Worm (Caenorhabditis elegans) whole organism, L1 larva: ENCODE results near the gene krr-1.

ENCODE experiments used
- ama-1 ChIP-seq: fragments of 150-350 bp; optimal IDR thresholded peaks from 2 replicates; lab custom pipeline; 2014
- ceh-82 ChIP-seq, 3 experiments: fragments of 150-350 bp in 1 of 3; sonication (generic microtip) in 2 of 3; optimal IDR thresholded peaks; 2 replicates each; lab custom pipeline; 2014 to 2017; ENCODE audit warnings: missing biosample characterization in 3 of 3, missing genetic modification characterization in 3 of 3
- dpl-1 ChIP-seq, 3 experiments: fragments of 150-350 bp in 2 of 3; sonication (generic microtip) in 1 of 3; optimal IDR thresholded peaks; 2 replicates each; lab custom pipeline; 2014 to 2017; ENCODE audit warnings: missing biosample characterization in 3 of 3, missing genetic modification characterization in 3 of 3, missing genetic modification reagents in 3 of 3
- jun-1 ChIP-seq: fragments of 150-350 bp; optimal IDR thresholded peaks from 2 replicates; lab custom pipeline; 2014; ENCODE audit warnings: missing biosample characterization, missing genetic modification reagents, missing genetic modification characterization
- lin-39 ChIP-seq: fragments of 150-350 bp; optimal IDR thresholded peaks from 2 replicates; lab custom pipeline; 2014; ENCODE audit warnings: missing biosample characterization, missing genetic modification reagents, missing genetic modification characterization
- lsy-2 ChIP-seq, 2 experiments: fragments of 150-350 bp; optimal IDR thresholded peaks; 2 replicates each; lab custom pipeline; 2014; ENCODE audit warnings: missing biosample characterization in 2 of 2, missing genetic modification characterization in 2 of 2
- mab-9 ChIP-seq: fragments of 200-800 bp; sonication (Bioruptor generic); IDR thresholded peaks from 2 replicates; pipeline ENCODE4 v1.3.6; 2022; ENCODE audit warnings: missing genetic modification reagents, missing genetic modification characterization, missing compliant biosample characterization
- mep-1 ChIP-seq: fragments of 150-350 bp; optimal IDR thresholded peaks from 2 replicates; lab custom pipeline; 2014; ENCODE audit warnings: missing biosample characterization, missing genetic modification characterization
- nhr-11 ChIP-seq: fragments of 150-350 bp; optimal IDR thresholded peaks from 2 replicates; lab custom pipeline; 2014; ENCODE audit warnings: missing biosample characterization, missing genetic modification characterization
- pqm-1 ChIP-seq: sonication (generic microtip); optimal IDR thresholded peaks from 3 replicates; lab custom pipeline; 2017; ENCODE audit warnings: missing biosample characterization, missing genetic modification characterization
- snpc-4 ChIP-seq: fragments of 150-350 bp; optimal IDR thresholded peaks from 2 replicates; lab custom pipeline; 2014; ENCODE audit warnings: missing biosample characterization, missing genetic modification characterization

DNA sequence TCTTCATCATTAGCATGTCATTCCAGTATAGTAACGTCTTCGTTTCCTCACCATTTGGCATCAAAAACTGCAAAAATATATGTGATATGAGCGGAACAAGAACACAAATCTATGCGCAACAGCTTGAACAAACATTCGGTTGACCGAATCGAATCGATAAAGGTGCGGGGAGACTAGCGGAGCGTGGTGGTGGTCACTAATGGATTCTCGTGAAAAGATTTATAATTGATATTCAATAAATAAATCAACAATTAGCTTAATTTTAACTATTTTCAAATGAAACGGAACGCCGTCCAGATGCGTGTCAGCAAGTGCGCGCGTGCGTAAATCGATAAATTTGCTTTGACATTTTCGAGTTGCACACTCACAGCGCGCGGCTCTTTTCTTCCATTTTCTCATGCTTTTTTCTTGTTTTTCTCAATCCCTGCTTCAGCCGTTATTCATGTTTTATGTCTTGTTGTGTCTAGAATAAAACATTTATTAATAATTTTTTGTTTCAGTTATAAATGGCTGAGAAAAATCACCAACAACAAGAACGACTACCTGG is 9.9 kb upstream of the krr-1 start, which contains the start of the genes C13F10.8, C13F10.6 and kxd-1:
- TF ChIP-seq lsy-2 (tag; optimal IDR thresholded peaks at IDR 0.05; lab: Kevin White, UChicago), result no peak
- TF ChIP-seq dpl-1 (GFP tag; optimal IDR thresholded peaks at IDR 0.05; lab: Kevin White, UChicago), result peak in 1 of 3 experiments; percentile 40
- no peak for TF ChIP-seq snpc-4
- TF ChIP-seq ceh-82 (tag; optimal IDR thresholded peaks at IDR 0.05; lab: Kevin White, UChicago), result no peak
- TF ChIP-seq lin-39 (tag; lab: Kevin White, UChicago), result no peak
- no peak for TF ChIP-seq mep-1
- no peak for TF ChIP-seq mab-9 (GFP tag; lab: Robert Waterston, UW)
- no peak for TF ChIP-seq pqm-1 (tag; lab: Kevin White, UChicago)
- TF ChIP-seq ama-1, result no peak
- TF ChIP-seq jun-1, result no peak
- TF ChIP-seq nhr-11 (tag; lab: Kevin White, UChicago), result no peak
